Worm (Caenorhabditis elegans): Measurements from ENCODE around the gene cfap-20.

Gene cfap-20

ce11 chrIII:3503286-3503685, 34.0 kb downstream of the cfap-20 start, which contains the start of gene rpl-16 (continued):
- TF ChIP-seq mcd-1 (GFP tag; IDR thresholded peaks at IDR 0.05) = peak; percentile 46
- TF ChIP-seq him-1 (tag; optimal IDR thresholded peaks at IDR 0.05) = no peak
- no peak for TF ChIP-seq ceh-79 (tag; optimal IDR thresholded peaks at IDR 0.05)
- TF ChIP-seq hmg-1.2 (GFP tag; IDR thresholded peaks at IDR 0.05) = peak; percentile 17; the same call in 1 of the 2 replicates
- peak; percentile 62; the same call in 1 of the 2 replicates for TF ChIP-seq egl-18 (GFP tag; IDR thresholded peaks at IDR 0.05)
- TF ChIP-seq aptf-3 (GFP tag; IDR thresholded peaks at IDR 0.05) = peak; percentile 60; the same call in 1 of the 2 replicates
- TF ChIP-seq ekl-4 (GFP tag; IDR thresholded peaks at IDR 0.05) = peak; percentile 73
- peak; percentile 61; the same call in 1 of the 2 replicates for TF ChIP-seq nfyb-1 (GFP tag; IDR thresholded peaks at IDR 0.05)
- TF ChIP-seq T26A5.8 (tag; optimal IDR thresholded peaks at IDR 0.05) = no peak
- peak; percentile 31 for TF ChIP-seq pbrm-1 (GFP tag; IDR thresholded peaks at IDR 0.05)
- 0 out of 2 replicates have a peak, but pooled peaks have one; percentile 74 for TF ChIP-seq Y56A3A.18 (GFP tag; IDR thresholded peaks at IDR 0.05)
- TF ChIP-seq snpc-3.4 (tag; optimal IDR thresholded peaks at IDR 0.05) = peak; percentile 4
- no peak for TF ChIP-seq nhr-90 (tag; optimal IDR thresholded peaks at IDR 0.05)
- TF ChIP-seq attf-6 (GFP tag; IDR thresholded peaks at IDR 0.05) = 0 out of 2 replicates have a peak, but pooled peaks have one; percentile 7
- peak; percentile 18; the same call in 1 of the 2 replicates for TF ChIP-seq F33H1.4 (GFP tag; IDR thresholded peaks at IDR 0.05)

- TF ChIP-seq dpff-1 (tag; optimal IDR thresholded peaks at IDR 0.05) = no peak
- peak; percentile 19 for TF ChIP-seq ztf-18 (tag; optimal IDR thresholded peaks at IDR 0.05)
- TF ChIP-seq cebp-1 (GFP tag; IDR thresholded peaks at IDR 0.05) = no peak
- TF ChIP-seq cebp-1 (tag; optimal IDR thresholded peaks at IDR 0.05) = no peak
- TF ChIP-seq F55B11.4 (tag; optimal IDR thresholded peaks at IDR 0.05; ENCODE audit: borderline replicate concordance, insufficient read depth) = no peak
- TF ChIP-seq ceh-40 (GFP tag; IDR thresholded peaks at IDR 0.05) = no peak
- TF ChIP-seq xnd-1 (tag; optimal IDR thresholded peaks at IDR 0.05) = no peak
- TF ChIP-seq nhr-179 (tag; optimal IDR thresholded peaks at IDR 0.05) = no peak
- peak; percentile 62 for TF ChIP-seq lin-54 (GFP tag; optimal IDR thresholded peaks at IDR 0.05)
- no peak for TF ChIP-seq gei-17 (GFP tag; optimal IDR thresholded peaks at IDR 0.05)
- no peak for TF ChIP-seq B0019.2 (GFP tag; conservative IDR thresholded peaks at IDR 0.05)
- no peak for TF ChIP-seq snpc-1.1 (tag; optimal IDR thresholded peaks at IDR 0.05; ENCODE audit: insufficient read depth)
- peak; percentile 61 for TF ChIP-seq unc-130 (GFP tag; optimal IDR thresholded peaks at IDR 0.05)
- no peak for TF ChIP-seq ekl-4 (GFP tag; IDR thresholded peaks at IDR 0.05)
- no peak for TF ChIP-seq ama-1 (optimal IDR thresholded peaks at IDR 0.05)
- TF ChIP-seq ama-1 (GFP tag; optimal IDR thresholded peaks at IDR 0.05) = peak in 1 of 2 experiments; percentile 45
- TF ChIP-seq hmg-1.2 (GFP tag; IDR thresholded peaks at IDR 0.05) = no peak; the same call in 1 of the 2 replicates
- TF ChIP-seq Y56A3A.18 (GFP tag; IDR thresholded peaks at IDR 0.05) = 0 out of 2 replicates have a peak, but pooled peaks have one; percentile 26
- no peak for TF ChIP-seq F22D6.2 (tag; optimal IDR thresholded peaks at IDR 0.05)
- no peak for TF ChIP-seq sea-2 (GFP tag; IDR thresholded peaks at IDR 0.05)
- peak; percentile 27 for TF ChIP-seq tbp1 (GFP tag; optimal IDR thresholded peaks at IDR 0.05)
- no peak for TF ChIP-seq zim-3 (tag; optimal IDR thresholded peaks at IDR 0.05)
- peak; percentile 25 for TF ChIP-seq T26A5.8 (tag; optimal IDR thresholded peaks at IDR 0.05)
- TF ChIP-seq attf-5 (GFP tag; optimal IDR thresholded peaks at IDR 0.05) = no peak
- TF ChIP-seq nhr-80 (tag; optimal IDR thresholded peaks at IDR 0.05) = no peak
- TF ChIP-seq F57A8.1 (GFP tag; optimal IDR thresholded peaks at IDR 0.05) = no peak
- peak; percentile 20; the same call in 1 of the 2 replicates for TF ChIP-seq B0336.3 (GFP tag; IDR thresholded peaks at IDR 0.05)
- no peak for TF ChIP-seq mes-4 (tag; optimal IDR thresholded peaks at IDR 0.05)
- peak; percentile 48 for TF ChIP-seq madf-6 (GFP tag; IDR thresholded peaks at IDR 0.05)
- no peak for TF ChIP-seq T07F8.4 (tag; optimal IDR thresholded peaks at IDR 0.05)
- no peak; the same call in 1 of the 2 replicates for TF ChIP-seq rcor-1 (GFP tag; IDR thresholded peaks at IDR 0.05)
- TF ChIP-seq bed-2 (GFP tag; IDR thresholded peaks at IDR 0.05) = no peak
- TF ChIP-seq K12H6.12 (tag; optimal IDR thresholded peaks at IDR 0.05) = no peak
- no peak for TF ChIP-seq pbrm-1 (GFP tag; IDR thresholded peaks at IDR 0.05)
- no peak for TF ChIP-seq cebp-2 (GFP tag; IDR thresholded peaks at IDR 0.05)
- TF ChIP-seq F37B4.10 (GFP tag; IDR thresholded peaks at IDR 0.05) = no peak
- no peak for TF ChIP-seq F57C9.4 (tag; optimal IDR thresholded peaks at IDR 0.05)
These were observed 35.0 kb downstream of the cfap-20 start, which contains the start of gene M01F1.8 for ce11 chrIII:3502215-3502838. M01F1.8 (minus strand) TSS chrIII:3502549.

Data from whole organism, young adult.